Fruit fly (Drosophila melanogaster) whole organism, embryonic: Measurements from ENCODE around the gene Fign.

ENCODE experiments used
- B-H1 ChIP-seq: fragments of 200-800 bp; sonication (Bioruptor generic); IDR thresholded peaks from 3 replicates; pipeline ENCODE4 v1.3.6; 2022; ENCODE audit warnings: missing biosample characterization, missing genetic modification characterization
- Bteb2 ChIP-seq: fragments of 200-800 bp; sonication (Bioruptor generic); optimal IDR thresholded peaks from 2 replicates; lab custom pipeline; 2016; ENCODE audit warnings: missing biosample characterization, missing genetic modification characterization
- C15 ChIP-seq: fragments of 200-800 bp; sonication (Bioruptor generic); IDR thresholded peaks from 3 replicates; pipeline ENCODE4 v1.3.6; 2022; ENCODE audit warnings: missing biosample characterization, missing genetic modification characterization
- CG1024 ChIP-seq: fragments of 200-800 bp; sonication (Bioruptor generic); IDR thresholded peaks from 2 replicates; pipeline ENCODE4 v1.3.6; 2022; ENCODE audit warnings: missing biosample characterization, missing genetic modification characterization
- CG10462 ChIP-seq: fragments of 200-800 bp; sonication (Bioruptor generic); optimal IDR thresholded peaks from 2 replicates; lab custom pipeline; 2016; ENCODE audit warnings: missing biosample characterization, missing genetic modification characterization
- CG11247 ChIP-seq: fragments of 200-800 bp; sonication (Bioruptor generic); IDR thresholded peaks from 2 replicates; pipeline ENCODE4 v1.3.6; 2022; ENCODE audit warnings: missing biosample characterization, missing genetic modification characterization
- CG11456 ChIP-seq: fragments of 200-800 bp; sonication (Bioruptor generic); IDR thresholded peaks from 3 replicates; pipeline ENCODE4 v1.3.6; 2022; ENCODE audit warnings: missing biosample characterization, missing genetic modification characterization
- CG12659 ChIP-seq: fragments of 200-800 bp; sonication (Bioruptor generic); optimal IDR thresholded peaks from 3 replicates; lab custom pipeline; 2017; ENCODE audit warnings: mild to moderate bottlenecking, missing biosample characterization, missing genetic modification reagents, missing genetic modification characterization
- CG13123 ChIP-seq: fragments of 200-800 bp; sonication (Bioruptor generic); optimal IDR thresholded peaks from 2 replicates; lab custom pipeline; 2016; ENCODE audit warnings: missing biosample characterization, missing genetic modification characterization
- CG13424 ChIP-seq: fragments of 200-800 bp; sonication (Bioruptor generic); optimal IDR thresholded peaks from 2 replicates; lab custom pipeline; 2019; ENCODE audit warnings: missing biosample characterization, mild to moderate bottlenecking, missing genetic modification characterization, moderate library complexity
- CG13775 ChIP-seq: fragments of 200-800 bp; sonication (Bioruptor generic); optimal IDR thresholded peaks from 3 replicates; lab custom pipeline; 2017; ENCODE audit warnings: missing biosample characterization, mild to moderate bottlenecking, missing genetic modification characterization
- CG14860 ChIP-seq: fragments of 200-800 bp; sonication (Bioruptor generic); IDR thresholded peaks from 3 replicates; pipeline ENCODE4 v1.3.6; 2022; ENCODE audit warnings: missing biosample characterization, missing genetic modification characterization; ENCODE audit not compliant: partially characterized antibody
- CG14965 ChIP-seq: fragments of 200-800 bp; sonication (Bioruptor generic); optimal IDR thresholded peaks from 2 replicates; lab custom pipeline; 2016; ENCODE audit warnings: missing biosample characterization, missing genetic modification characterization, borderline replicate concordance
- CG15514 ChIP-seq: fragments of 200-800 bp; sonication (Bioruptor generic); optimal IDR thresholded peaks from 3 replicates; lab custom pipeline; 2017; ENCODE audit warnings: missing biosample characterization, missing genetic modification characterization, mild to moderate bottlenecking, moderate library complexity, missing genetic modification reagents
- CG1603 ChIP-seq: fragments of 200-800 bp; sonication (Bioruptor generic); optimal IDR thresholded peaks from 2 replicates; lab custom pipeline; 2019; ENCODE audit warnings: missing biosample characterization, mild to moderate bottlenecking, missing genetic modification characterization, moderate library complexity
- CG17385 ChIP-seq: fragments of 200-800 bp; sonication (Bioruptor generic); optimal IDR thresholded peaks from 3 replicates; lab custom pipeline; 2018; ENCODE audit warnings: missing biosample characterization, mild to moderate bottlenecking, missing genetic modification characterization
- CG18599 ChIP-seq: fragments of 200-800 bp; sonication (Bioruptor generic); optimal IDR thresholded peaks from 3 replicates; lab custom pipeline; 2017; ENCODE audit warnings: missing biosample characterization, missing genetic modification characterization, mild to moderate bottlenecking, moderate library complexity, missing genetic modification reagents
- CG2116 ChIP-seq: fragments of 200-800 bp; sonication (Bioruptor generic); optimal IDR thresholded peaks from 3 replicates; lab custom pipeline; 2018; ENCODE audit warnings: missing biosample characterization, mild to moderate bottlenecking, missing genetic modification characterization
- CG2120 ChIP-seq: fragments of 200-800 bp; sonication (Bioruptor generic); optimal IDR thresholded peaks from 3 replicates; lab custom pipeline; 2016; ENCODE audit warnings: missing biosample characterization, missing genetic modification characterization
- CG32532 ChIP-seq: fragments of 200-800 bp; sonication (Bioruptor generic); IDR thresholded peaks from 2 replicates; pipeline ENCODE4 v1.3.6; 2022; ENCODE audit warnings: missing biosample characterization, missing genetic modification characterization
- CG7271 ChIP-seq: fragments of 200-800 bp; sonication (Bioruptor generic); optimal IDR thresholded peaks from 2 replicates; lab custom pipeline; 2018; ENCODE audit warnings: missing biosample characterization, mild to moderate bottlenecking, missing genetic modification characterization, moderate library complexity
- Dll ChIP-seq: fragments of 200-800 bp; sonication (Bioruptor generic); IDR thresholded peaks from 4 replicates; pipeline ENCODE4 v1.3.6; 2022; ENCODE audit warnings: missing biosample characterization, missing genetic modification characterization; ENCODE audit not compliant: partially characterized antibody
- Dp ChIP-seq: fragments of 200-800 bp; sonication (Bioruptor generic); optimal IDR thresholded peaks from 2 replicates; lab custom pipeline; 2018; ENCODE audit warnings: missing biosample characterization, mild to moderate bottlenecking, missing genetic modification characterization, moderate library complexity
- E2f1 ChIP-seq: fragments of 200-800 bp; sonication (Bioruptor generic); IDR thresholded peaks from 2 replicates; pipeline ENCODE4 v1.3.6; 2022; ENCODE audit warnings: missing biosample characterization, missing genetic modification characterization
- H2.0 ChIP-seq: fragments of 200-800 bp; sonication (Bioruptor generic); IDR thresholded peaks from 2 replicates; pipeline ENCODE4 v1.3.6; 2022; ENCODE audit warnings: missing biosample characterization, missing genetic modification characterization
- HmgD ChIP-seq: fragments of 200-800 bp; sonication (Bioruptor generic); optimal IDR thresholded peaks from 3 replicates; lab custom pipeline; 2016; ENCODE audit warnings: missing biosample characterization, missing genetic modification characterization
- MESR4 ChIP-seq: fragments of 200-800 bp; sonication (Bioruptor generic); optimal IDR thresholded peaks from 2 replicates; lab custom pipeline; 2018; ENCODE audit warnings: missing biosample characterization, mild to moderate bottlenecking, missing genetic modification characterization, moderate library complexity
- MTF-1 ChIP-seq: fragments of 200-800 bp; sonication (Bioruptor generic); optimal IDR thresholded peaks from 2 replicates; lab custom pipeline; 2018; ENCODE audit warnings: missing biosample characterization, mild to moderate bottlenecking, missing genetic modification characterization, borderline replicate concordance
- Sox102F ChIP-seq: fragments of 200-800 bp; sonication (Bioruptor generic); optimal IDR thresholded peaks from 2 replicates; lab custom pipeline; 2018; ENCODE audit warnings: missing biosample characterization, mild to moderate bottlenecking, missing genetic modification characterization, moderate library complexity
- Xbp1 ChIP-seq: fragments of 200-800 bp; sonication (Bioruptor generic); optimal IDR thresholded peaks from 3 replicates; lab custom pipeline; 2016; ENCODE audit warnings: missing biosample characterization, mild to moderate bottlenecking, missing genetic modification characterization
- YL-1 ChIP-seq: fragments of 200-800 bp; sonication (Bioruptor generic); optimal IDR thresholded peaks from 3 replicates; lab custom pipeline; 2017; ENCODE audit warnings: missing biosample characterization, mild to moderate bottlenecking, missing genetic modification characterization
- ash1 ChIP-seq: fragments of 200-800 bp; sonication (Bioruptor generic); optimal IDR thresholded peaks from 2 replicates; lab custom pipeline; 2018; ENCODE audit warnings: missing biosample characterization, mild to moderate bottlenecking, missing genetic modification characterization
- ci ChIP-seq: fragments of 200-800 bp; sonication (Bioruptor generic); IDR thresholded peaks from 3 replicates; pipeline ENCODE4 v1.3.6; 2022; ENCODE audit warnings: missing biosample characterization, missing genetic modification characterization
- danr ChIP-seq: fragments of 200-800 bp; sonication (Bioruptor generic); IDR thresholded peaks from 2 replicates; pipeline ENCODE4 v1.3.6; 2022; ENCODE audit warnings: missing biosample characterization, missing genetic modification characterization
- dm ChIP-seq: fragments of 200-800 bp; sonication (Bioruptor generic); optimal IDR thresholded peaks from 3 replicates; lab custom pipeline; 2016; ENCODE audit warnings: missing biosample characterization, missing genetic modification characterization
- dysf ChIP-seq: fragments of 200-800 bp; sonication (Bioruptor generic); IDR thresholded peaks from 3 replicates; pipeline ENCODE4 v1.3.6; 2022; ENCODE audit warnings: missing biosample characterization, missing genetic modification characterization
- eyg ChIP-seq: fragments of 200-800 bp; sonication (Bioruptor generic); optimal IDR thresholded peaks from 3 replicates; lab custom pipeline; 2016; ENCODE audit warnings: missing biosample characterization, missing genetic modification characterization
- gcm2 ChIP-seq: fragments of 200-800 bp; sonication (Bioruptor generic); optimal IDR thresholded peaks from 2 replicates; lab custom pipeline; 2016; ENCODE audit warnings: missing biosample characterization, missing genetic modification characterization
- gt ChIP-seq: fragments of 200-800 bp; sonication (Bioruptor generic); IDR thresholded peaks from 2 replicates; pipeline ENCODE4 v1.3.6; 2022; ENCODE audit warnings: missing biosample characterization, missing genetic modification characterization
- ind ChIP-seq: fragments of 200-800 bp; sonication (Bioruptor generic); optimal IDR thresholded peaks from 3 replicates; lab custom pipeline; 2016; ENCODE audit warnings: missing biosample characterization, missing genetic modification characterization
- knrl ChIP-seq: fragments of 200-800 bp; sonication (Bioruptor generic); IDR thresholded peaks from 3 replicates; pipeline ENCODE4 v1.3.6; 2022; ENCODE audit warnings: missing biosample characterization, missing genetic modification characterization; ENCODE audit not compliant: partially characterized antibody
- org-1 ChIP-seq: fragments of 200-800 bp; sonication (Bioruptor generic); optimal IDR thresholded peaks from 2 replicates; lab custom pipeline; 2017; ENCODE audit warnings: missing biosample characterization, missing genetic modification characterization
- pb ChIP-seq: fragments of 200-800 bp; sonication (Bioruptor generic); optimal IDR thresholded peaks from 3 replicates; lab custom pipeline; 2016; ENCODE audit warnings: missing biosample characterization, missing genetic modification characterization
- pho ChIP-seq: fragments of 200-800 bp; sonication (Bioruptor generic); optimal IDR thresholded peaks from 2 replicates; lab custom pipeline; 2016; ENCODE audit warnings: missing biosample characterization, missing genetic modification characterization
- schlank ChIP-seq: fragments of 200-800 bp; sonication (Bioruptor generic); optimal IDR thresholded peaks from 2 replicates; lab custom pipeline; 2018; ENCODE audit warnings: missing biosample characterization, mild to moderate bottlenecking, missing genetic modification characterization
- sim ChIP-seq: fragments of 200-800 bp; sonication (Bioruptor generic); IDR thresholded peaks from 2 replicates; pipeline ENCODE4 v1.3.6; 2022; ENCODE audit warnings: missing biosample characterization, missing genetic modification characterization
- sug ChIP-seq: fragments of 200-800 bp; optimal IDR thresholded peaks from 2 replicates; lab custom pipeline; 2019; ENCODE audit warnings: missing biosample characterization, mild to moderate bottlenecking, missing genetic modification characterization, moderate library complexity
- vvl ChIP-seq: fragments of 200-800 bp; sonication (Bioruptor generic); IDR thresholded peaks from 2 replicates; pipeline ENCODE4 v1.3.6; 2022; ENCODE audit warnings: missing biosample characterization, missing genetic modification characterization
- wek ChIP-seq: fragments of 200-800 bp; sonication (Bioruptor generic); optimal IDR thresholded peaks from 3 replicates; lab custom pipeline; 2018; ENCODE audit warnings: missing biosample characterization, mild to moderate bottlenecking, missing genetic modification characterization, moderate library complexity

The Fign gene

dm6 chr2L:3354642-3355380, 35.1 kb upstream of the Fign start, which contains the start of gene E23 (continued):
- TF ChIP-seq CG15514 = peak; percentile 90
- peak; percentile 99 for TF ChIP-seq CG13775 (GFP tag; lab: Kevin White, UChicago)
- TF ChIP-seq CG11247 (GFP tag; lab: Robert Waterston, UW) = peak; percentile 96
- TF ChIP-seq CG13424 = peak; percentile 99
- TF ChIP-seq Bteb2 (GFP tag; lab: Kevin White, UChicago) = peak; percentile 97
- TF ChIP-seq CG1024 (GFP tag; lab: Robert Waterston, UW) = peak; percentile 93
- TF ChIP-seq CG13123 = peak; percentile 97
- TF ChIP-seq gcm2 = peak; percentile 93
- peak; percentile 88 for TF ChIP-seq CG1603 (tag; lab: Kevin White, UChicago)
- TF ChIP-seq sim = peak; percentile 95
- TF ChIP-seq dysf = peak; percentile 99
- TF ChIP-seq gt (GFP tag; lab: Robert Waterston, UW) = peak; percentile 91
- TF ChIP-seq pb = peak; percentile 84
- peak; percentile 96 for TF ChIP-seq B-H1 (GFP tag; lab: Robert Waterston, UW)
- TF ChIP-seq CG32532 (GFP tag; lab: Robert Waterston, UW) = peak; percentile 98
- peak; percentile 98 for TF ChIP-seq CG10462 (GFP tag; lab: Kevin White, UChicago)
- peak; percentile 96 for TF ChIP-seq C15 (GFP tag; lab: Robert Waterston, UW)
- TF ChIP-seq ci (GFP tag; lab: Robert Waterston, UW) = peak; percentile 97
- TF ChIP-seq danr (GFP tag; lab: Robert Waterston, UW) = peak; percentile 97
- TF ChIP-seq CG2120 = peak; percentile 98
- peak; percentile 20 for TF ChIP-seq CG14965 (GFP tag; lab: Kevin White, UChicago)
- peak; percentile 98 for TF ChIP-seq vvl
- TF ChIP-seq ind (GFP tag; lab: Kevin White, UChicago) = peak; percentile 98
- peak; percentile 43; the same call in 3 of the 4 replicates for TF ChIP-seq Dll (GFP tag; lab: Robert Waterston, UW)
- TF ChIP-seq MTF-1 (GFP tag; lab: Kevin White, UChicago) = peak; percentile 90
- 0 out of 3 replicates have a peak, but pooled peaks have one; percentile 34 for TF ChIP-seq CG14860
- peak; percentile 91 for TF ChIP-seq dm (GFP tag; lab: Kevin White, UChicago)
- peak; percentile 31 for TF ChIP-seq Dp (GFP tag; lab: Kevin White, UChicago)
- TF ChIP-seq ash1 = peak; percentile 17
- TF ChIP-seq org-1 (GFP tag; lab: Kevin White, UChicago) = peak; percentile 99
- TF ChIP-seq H2.0 (GFP tag; lab: Robert Waterston, UW) = peak; percentile 97
- peak; percentile 93 for TF ChIP-seq CG2116 (GFP tag; lab: Kevin White, UChicago)
- TF ChIP-seq HmgD = peak; percentile 89
- TF ChIP-seq knrl (GFP tag; lab: Robert Waterston, UW) = no peak; the same call in 2 of the 3 replicates
- peak; percentile 92 for TF ChIP-seq schlank (tag; lab: Kevin White, UChicago)
- TF ChIP-seq CG12659 (GFP tag; lab: Kevin White, UChicago) = peak; percentile 99
- TF ChIP-seq pho (GFP tag; lab: Kevin White, UChicago) = peak; percentile 96
- TF ChIP-seq MESR4 (GFP tag; lab: Kevin White, UChicago) = peak; percentile 68
- TF ChIP-seq E2f1 (GFP tag; lab: Robert Waterston, UW) = peak; percentile 97
- peak; percentile 80 for TF ChIP-seq wek (GFP tag; lab: Kevin White, UChicago)
- peak; percentile 98 for TF ChIP-seq CG18599 (GFP tag; lab: Kevin White, UChicago)
- peak; percentile 99 for TF ChIP-seq CG11456 (GFP tag; lab: Robert Waterston, UW)
- TF ChIP-seq YL-1 (GFP tag; lab: Kevin White, UChicago) = peak; percentile 97
- TF ChIP-seq CG17385 = peak; percentile 98
- peak; percentile 83 for TF ChIP-seq CG7271 (tag; lab: Kevin White, UChicago)
- TF ChIP-seq Xbp1 = peak; percentile 99
- TF ChIP-seq Sox102F (GFP tag; lab: Kevin White, UChicago) = peak; percentile 99
- TF ChIP-seq sug (tag; lab: Kevin White, UChicago) = peak; percentile 97
- peak; percentile 86 for TF ChIP-seq eyg
